Worm (Caenorhabditis elegans) whole organism, L1 larva: ENCODE measurements around the gene T22C8.3.

Source experiments
- C34B4.2 ChIP-seq: sonication (generic microtip); optimal IDR thresholded peaks from 2 replicates; lab custom pipeline; 2017; ENCODE audit warnings: mild to moderate bottlenecking, missing genetic modification characterization, missing compliant biosample characterization
- ces-1 ChIP-seq: fragments of 150-350 bp; optimal IDR thresholded peaks from 2 replicates; lab custom pipeline; 2014; ENCODE audit warnings: missing biosample characterization, missing genetic modification reagents, missing genetic modification characterization
- efl-1 ChIP-seq, 4 experiments: fragments of 150-350 bp; optimal IDR thresholded peaks in 3 of 4; peaks in 1 of 4; 1 replicate in 1 of 4; 2 replicates in 3 of 4; lab custom pipeline; 2014; ENCODE audit warnings: missing biosample characterization in 2 of 4, missing genetic modification characterization in 2 of 4, missing genetic modification reagents in 2 of 4
- ets-5 ChIP-seq: fragments of 200-800 bp; sonication (Bioruptor generic); IDR thresholded peaks from 2 replicates; pipeline ENCODE4 v1.3.6; 2022; ENCODE audit warnings: missing genetic modification characterization, missing compliant biosample characterization
- grh-1 ChIP-seq: fragments of 200-800 bp; sonication (Bioruptor generic); IDR thresholded peaks from 2 replicates; pipeline ENCODE4 v1.3.6; 2022; ENCODE audit warnings: missing genetic modification reagents, missing genetic modification characterization, missing compliant biosample characterization
- jun-1 ChIP-seq: fragments of 150-350 bp; optimal IDR thresholded peaks from 2 replicates; lab custom pipeline; 2014; ENCODE audit warnings: missing biosample characterization, missing genetic modification reagents, missing genetic modification characterization
- lsy-2 ChIP-seq, 2 experiments: fragments of 150-350 bp; optimal IDR thresholded peaks; 2 replicates each; lab custom pipeline; 2014; ENCODE audit warnings: missing biosample characterization in 2 of 2, missing genetic modification characterization in 2 of 2
- snpc-4 ChIP-seq: fragments of 150-350 bp; optimal IDR thresholded peaks from 2 replicates; lab custom pipeline; 2014; ENCODE audit warnings: missing biosample characterization, missing genetic modification characterization
- unc-30 ChIP-seq: sonication (generic microtip); optimal IDR thresholded peaks from 2 replicates; lab custom pipeline; 2017; ENCODE audit warnings: missing biosample characterization, missing genetic modification characterization
- unc-62 ChIP-seq: fragments of 150-350 bp; optimal IDR thresholded peaks from 2 replicates; lab custom pipeline; 2014; ENCODE audit warnings: missing biosample characterization, missing genetic modification reagents, missing genetic modification characterization
- unc-98 ChIP-seq: fragments of 200-800 bp; sonication (Bioruptor generic); IDR thresholded peaks from 2 replicates; pipeline ENCODE4 v1.3.6; 2022; ENCODE audit warnings: missing genetic modification characterization, missing compliant biosample characterization

ce11 chrII:8611330-8611729 lies 10.5 kb downstream of the T22C8.3 start:
- no peak for TF ChIP-seq ets-5 (GFP tag; lab: Robert Waterston, UW)
- no peak for TF ChIP-seq lsy-2 (tag; optimal IDR thresholded peaks at IDR 0.05; lab: Kevin White, UChicago)
- no peak for TF ChIP-seq efl-1 (optimal IDR thresholded peaks at IDR 0.05; lab: Kevin White, UChicago)
- no peak for TF ChIP-seq efl-1 (GFP tag; optimal IDR thresholded peaks at IDR 0.05 in 1 of 2; lab: Kevin White, UChicago)
- no peak for TF ChIP-seq unc-62 (GFP tag; lab: Kevin White, UChicago)
- no peak for TF ChIP-seq jun-1 (tag; lab: Kevin White, UChicago)
- TF ChIP-seq unc-30 (tag; lab: Kevin White, UChicago) = no peak
- TF ChIP-seq unc-98 (GFP tag; lab: Robert Waterston, UW) = no peak
- no peak for TF ChIP-seq ces-1 (GFP tag; lab: Kevin White, UChicago)
- no peak for TF ChIP-seq C34B4.2
- no peak for TF ChIP-seq grh-1 (GFP tag; lab: Robert Waterston, UW)
- no peak for TF ChIP-seq snpc-4 (tag; lab: Kevin White, UChicago)
